Worm (Caenorhabditis elegans): ENCODE data around the gene atad-3.

Gene atad-3

ce11 chrII:10200759-10201158 is 48.0 kb upstream of the atad-3 start, which contains the start of gene arv-1 (continued):
- no peak for TF ChIP-seq unc-62 (GFP tag; optimal IDR thresholded peaks at IDR 0.05)
- TF ChIP-seq unc-98 (GFP tag; IDR thresholded peaks at IDR 0.05): no peak; the same call in 1 of the 2 replicates
- TF ChIP-seq elt-2 (tag; optimal IDR thresholded peaks at IDR 0.05): peak; percentile 27
- TF ChIP-seq nhr-71 (tag; optimal IDR thresholded peaks at IDR 0.05): peak; percentile 79
- peak; percentile 51 to 72 (median 70) for TF ChIP-seq dpl-1 (GFP tag; optimal IDR thresholded peaks at IDR 0.05)
- TF ChIP-seq C04F5.9 (tag; optimal IDR thresholded peaks at IDR 0.05): peak; percentile 52
- TF ChIP-seq jun-1 (tag; optimal IDR thresholded peaks at IDR 0.05): no peak
- peak; percentile 63 for TF ChIP-seq nhr-19 (GFP tag; conservative IDR thresholded peaks at IDR 0.05)
- TF ChIP-seq pax-3 (tag; optimal IDR thresholded peaks at IDR 0.05): peak; percentile 72
- peak; percentile 63 for TF ChIP-seq mep-1 (tag; optimal IDR thresholded peaks at IDR 0.05)
- no peak; the same call in 1 of the 2 replicates for TF ChIP-seq ceh-88 (GFP tag; IDR thresholded peaks at IDR 0.05)
- TF ChIP-seq ceh-90 (tag; optimal IDR thresholded peaks at IDR 0.05): peak; percentile 82
- TF ChIP-seq rnt-1 (tag; optimal IDR thresholded peaks at IDR 0.05): peak; percentile 92
- TF ChIP-seq lin-14 (GFP tag; optimal IDR thresholded peaks at IDR 0.05): peak; percentile 78
- TF ChIP-seq mef-2 (tag; optimal IDR thresholded peaks at IDR 0.05): no peak
- no peak for TF ChIP-seq egl-27 (tag; optimal IDR thresholded peaks at IDR 0.05)
- no peak for TF ChIP-seq ceh-8 (GFP tag; optimal IDR thresholded peaks at IDR 0.05)
- TF ChIP-seq C34B4.2 (tag; optimal IDR thresholded peaks at IDR 0.05): no peak
- peak; percentile 65 for TF ChIP-seq dsc-1 (tag; optimal IDR thresholded peaks at IDR 0.05)
- TF ChIP-seq efl-1 (optimal IDR thresholded peaks at IDR 0.05): peak; percentile 68 to 72
- TF ChIP-seq efl-1 (GFP tag; optimal IDR thresholded peaks at IDR 0.05 in 1 of 2): peak; percentile 59 to 97
- TF ChIP-seq sptf-1 (tag; optimal IDR thresholded peaks at IDR 0.05): no peak
- no peak for TF ChIP-seq nhr-84 (tag; optimal IDR thresholded peaks at IDR 0.05)
- TF ChIP-seq pag-3 (tag; optimal IDR thresholded peaks at IDR 0.05; ENCODE audit: borderline replicate concordance, insufficient read depth): no peak
- TF ChIP-seq fkh-4 (tag; optimal IDR thresholded peaks at IDR 0.05; ENCODE audit: borderline replicate concordance): peak; percentile 79
- peak; percentile 50 for TF ChIP-seq C16A3.4 (tag; optimal IDR thresholded peaks at IDR 0.05)
- peak; percentile 74 for TF ChIP-seq egl-13 (tag; optimal IDR thresholded peaks at IDR 0.05)
- TF ChIP-seq skn-1 (tag; optimal IDR thresholded peaks at IDR 0.05): peak; percentile 5
- TF ChIP-seq nhr-90 (tag; optimal IDR thresholded peaks at IDR 0.05; ENCODE audit: poor library complexity): peak; percentile 81
- TF ChIP-seq nhr-20 (tag; optimal IDR thresholded peaks at IDR 0.05): peak; percentile 71
- TF ChIP-seq mdl-1 (tag; optimal IDR thresholded peaks at IDR 0.05): no peak
- TF ChIP-seq swsn-7 (tag; optimal IDR thresholded peaks at IDR 0.05): peak; percentile 61
- TF ChIP-seq unc-86 (tag; optimal IDR thresholded peaks at IDR 0.05): peak; percentile 42
- TF ChIP-seq F16B12.6 (tag; optimal IDR thresholded peaks at IDR 0.05): peak; percentile 31
- TF ChIP-seq mab-9 (GFP tag; IDR thresholded peaks at IDR 0.05): no peak
- no peak for TF ChIP-seq nhr-12 (tag; optimal IDR thresholded peaks at IDR 0.05)
- no peak for TF ChIP-seq nhr-28 (tag; optimal IDR thresholded peaks at IDR 0.05)
- peak; percentile 89 for TF ChIP-seq lir-3 (tag; optimal IDR thresholded peaks at IDR 0.05; ENCODE audit: poor library complexity)
- peak; percentile 70 for TF ChIP-seq snu-23 (GFP tag; optimal IDR thresholded peaks at IDR 0.05)
- TF ChIP-seq lsy-2 (tag; optimal IDR thresholded peaks at IDR 0.05): peak; percentile 82 to 83
- no peak for TF ChIP-seq hlh-17 (GFP tag; optimal IDR thresholded peaks at IDR 0.05; ENCODE audit: borderline replicate concordance)
- peak; percentile 75 for TF ChIP-seq nhr-47 (tag; optimal IDR thresholded peaks at IDR 0.05)
- TF ChIP-seq nhr-85 (tag): peak; percentile 67
- peak; percentile 63 for TF ChIP-seq blmp-1 (tag; optimal IDR thresholded peaks at IDR 0.05)
- peak in 1 of 6 experiments; percentile 51 for TF ChIP-seq elt-3 (tag; optimal IDR thresholded peaks at IDR 0.05)
- TF ChIP-seq isw-1 (GFP tag; IDR thresholded peaks at IDR 0.05): peak; percentile 43
- no peak for TF ChIP-seq hpl-2 (GFP tag; optimal IDR thresholded peaks at IDR 0.05)
- peak; percentile 75 for TF ChIP-seq tbx-2 (tag; optimal IDR thresholded peaks at IDR 0.05)
- TF ChIP-seq fkh-8 (tag; optimal IDR thresholded peaks at IDR 0.05): peak; percentile 58
- no peak for TF ChIP-seq aha-1 (tag; optimal IDR thresholded peaks at IDR 0.05)
- TF ChIP-seq aly-2 (tag; optimal IDR thresholded peaks at IDR 0.05): no peak
- peak; percentile 75 for TF ChIP-seq irx-1 (tag; optimal IDR thresholded peaks at IDR 0.05)
- TF ChIP-seq lin-35 (GFP tag; optimal IDR thresholded peaks at IDR 0.05): peak; percentile 43 to 72
